Fruit fly (Drosophila melanogaster): ENCODE data around the gene Rrp5.
A peak's percentile ranks its signal among the peaks of the same experiment; 100 is the strongest.

The Rrp5 gene

dm6 chr3R:24299148-24299547, 34.0 kb downstream of the Rrp5 start:
- TF ChIP-seq GATAd (GFP tag; optimal IDR thresholded peaks at IDR 0.05) (no peak), fru (GFP tag; optimal IDR thresholded peaks at IDR 0.05) (no peak), Hr83 (GFP tag; optimal IDR thresholded peaks at IDR 0.05; ENCODE audit: poor library complexity, severe bottlenecking) (peak; percentile 29), Vsx2 (GFP tag; optimal IDR thresholded peaks at IDR 0.05; ENCODE audit: partially characterized antibody) (peak; percentile 19), Dif (GFP tag; optimal IDR thresholded peaks at IDR 0.05; ENCODE audit: partially characterized antibody) (peak; percentile 7)

- TF ChIP-seq Hr83 (GFP tag; optimal IDR thresholded peaks at IDR 0.05; ENCODE audit: poor library complexity, severe bottlenecking) (peak; percentile 99), Dif (GFP tag; optimal IDR thresholded peaks at IDR 0.05; ENCODE audit: partially characterized antibody) (no peak), Abd-B (GFP tag; optimal IDR thresholded peaks at IDR 0.05) (no peak), brk (GFP tag; optimal IDR thresholded peaks at IDR 0.05) (peak; percentile 30), sv (GFP tag; optimal IDR thresholded peaks at IDR 0.05) (no peak), OdsH (GFP tag; optimal IDR thresholded peaks at IDR 0.05) (peak; percentile 35), tai (GFP tag; optimal IDR thresholded peaks at IDR 0.05) (peak; percentile 80), jim (GFP tag; optimal IDR thresholded peaks at IDR 0.05) (peak; percentile 56), Myc (optimal IDR thresholded peaks at IDR 0.05) (no peak), sage (GFP tag; optimal IDR thresholded peaks at IDR 0.05) (no peak), Dfd (GFP tag; optimal IDR thresholded peaks at IDR 0.05) (no peak), GATAd (GFP tag; optimal IDR thresholded peaks at IDR 0.05) (peak; percentile 14), rgr (GFP tag; optimal IDR thresholded peaks at IDR 0.05) (peak; percentile 66), ey (GFP tag; optimal IDR thresholded peaks at IDR 0.05) (peak; percentile 25), psq (GFP tag; optimal IDR thresholded peaks at IDR 0.05) (peak; percentile 22), CrebA (GFP tag; optimal IDR thresholded peaks at IDR 0.05; ENCODE audit: borderline replicate concordance) (no peak), usp (GFP tag; optimal IDR thresholded peaks at IDR 0.05) (no peak), HLH106 (tag; optimal IDR thresholded peaks at IDR 0.05) (peak; percentile 39), N (GFP tag; optimal IDR thresholded peaks at IDR 0.05) (no peak), foxo (GFP tag; optimal IDR thresholded peaks at IDR 0.05) (peak in 1 of 2 experiments; percentile 61), Rel (GFP tag; optimal IDR thresholded peaks at IDR 0.05) (no peak), Rel (tag; optimal IDR thresholded peaks at IDR 0.05) (no peak), Hnf4 (GFP tag; optimal IDR thresholded peaks at IDR 0.05) (peak; percentile 68), dsf (GFP tag; optimal IDR thresholded peaks at IDR 0.05; ENCODE audit: borderline replicate concordance) (peak; percentile 56), CG9705 (GFP tag; optimal IDR thresholded peaks at IDR 0.05) (no peak), Hr78 (GFP tag; optimal IDR thresholded peaks at IDR 0.05) (no peak), Jra (GFP tag; optimal IDR thresholded peaks at IDR 0.05) (peak; percentile 76), CG32264 (GFP tag; optimal IDR thresholded peaks at IDR 0.05) (peak; percentile 9), lola (GFP tag; optimal IDR thresholded peaks at IDR 0.05) (no peak), dl (GFP tag; optimal IDR thresholded peaks at IDR 0.05; ENCODE audit: insufficient read depth in 1 of 2, partially characterized antibody in 2 of 2) (no peak), br (GFP tag; optimal IDR thresholded peaks at IDR 0.05) (peak; percentile 47), fru (GFP tag; optimal IDR thresholded peaks at IDR 0.05) (peak; percentile 44), Mio (GFP tag; optimal IDR thresholded peaks at IDR 0.05) (no peak), h (GFP tag; optimal IDR thresholded peaks at IDR 0.05) (peak; percentile 64), pan (optimal IDR thresholded peaks at IDR 0.05) (no peak), dmrt93B (GFP tag; optimal IDR thresholded peaks at IDR 0.05) (peak; percentile 36), Sp1 (GFP tag; optimal IDR thresholded peaks at IDR 0.05) (peak; percentile 24), woc (GFP tag; optimal IDR thresholded peaks at IDR 0.05) (no peak), Vsx2 (GFP tag; optimal IDR thresholded peaks at IDR 0.05; ENCODE audit: partially characterized antibody) (no peak)
These were observed 34.6 kb downstream of the Rrp5 start for dm6 chr3R:24298534-24298936.

Data from whole organism, wandering third instar larva.